Worm (Caenorhabditis elegans): Measurements from ENCODE around the gene C13G5.2.

DNA sequence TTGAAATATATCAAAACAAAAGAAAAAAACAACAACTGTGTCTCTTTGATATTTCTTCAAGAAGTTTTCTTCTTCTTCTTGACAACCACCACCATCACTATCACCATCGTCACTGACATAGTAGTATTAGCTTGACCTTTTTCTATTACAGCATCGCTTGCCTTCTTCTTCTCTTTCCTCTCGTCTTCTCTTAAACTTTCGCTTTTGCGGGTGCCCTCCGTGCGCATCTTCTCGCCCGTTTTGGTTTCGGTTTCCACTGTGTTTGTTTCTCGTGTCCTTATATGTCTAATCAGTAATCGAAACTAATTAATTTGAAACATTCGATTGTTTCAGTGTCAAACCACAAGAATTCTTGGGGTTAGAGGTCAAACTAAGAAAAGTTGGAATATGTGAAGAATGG is 38.9 kb downstream of the C13G5.2 start:
- TF ChIP-seq nfya-1 (tag; optimal IDR thresholded peaks at IDR 0.05; ENCODE audit: borderline replicate concordance, insufficient read depth) (no peak), nfya-2 (GFP tag; IDR thresholded peaks at IDR 0.05) (no peak), chd-7 (tag; optimal IDR thresholded peaks at IDR 0.05) (no peak), lin-54 (GFP tag; optimal IDR thresholded peaks at IDR 0.05) (no peak), sea-2 (GFP tag; IDR thresholded peaks at IDR 0.05) (no peak)

All from whole organism, young adult.